Fruit fly (Drosophila melanogaster) whole organism, prepupa: ENCODE data around the gene ry.

Experiments used
- Blimp-1 ChIP-seq: fragments of 200-800 bp; sonication (Bioruptor generic); optimal IDR thresholded peaks from 3 replicates; lab custom pipeline; 2017; ENCODE audit warnings: missing biosample characterization, missing genetic modification characterization, mild to moderate bottlenecking, moderate library complexity, missing genetic modification reagents
- CG10631 ChIP-seq: fragments of 200-800 bp; sonication (Bioruptor generic); optimal IDR thresholded peaks from 2 replicates; lab custom pipeline; 2016; ENCODE audit warnings: missing biosample characterization, missing genetic modification characterization
- CG10669 ChIP-seq: fragments of 200-800 bp; sonication (Bioruptor generic); optimal IDR thresholded peaks from 3 replicates; lab custom pipeline; 2018; ENCODE audit warnings: missing biosample characterization, mild to moderate bottlenecking, missing genetic modification characterization, moderate library complexity
- CG11294 ChIP-seq: fragments of 200-800 bp; sonication (Bioruptor generic); IDR thresholded peaks from 2 replicates; pipeline ENCODE4 v1.3.6; 2022; ENCODE audit warnings: missing biosample characterization, missing genetic modification characterization
- CG11762 ChIP-seq: fragments of 200-800 bp; sonication (Bioruptor generic); optimal IDR thresholded peaks from 3 replicates; lab custom pipeline; 2016; ENCODE audit warnings: missing biosample characterization, missing genetic modification characterization; ENCODE audit not compliant: insufficient read depth
- CG11902 ChIP-seq: fragments of 200-800 bp; sonication (Bioruptor generic); optimal IDR thresholded peaks from 3 replicates; lab custom pipeline; 2016; ENCODE audit warnings: missing biosample characterization, missing genetic modification characterization
- CG15336 ChIP-seq: fragments of 200-800 bp; sonication (Bioruptor generic); IDR thresholded peaks from 2 replicates; pipeline ENCODE4 v1.3.6; 2022; ENCODE audit warnings: missing biosample characterization, missing genetic modification characterization
- CG1621 ChIP-seq: fragments of 200-800 bp; sonication (Bioruptor generic); optimal IDR thresholded peaks from 3 replicates; lab custom pipeline; 2018; ENCODE audit warnings: missing biosample characterization, mild to moderate bottlenecking, missing genetic modification characterization
- CG16779 ChIP-seq: fragments of 200-800 bp; sonication (Bioruptor generic); optimal IDR thresholded peaks from 3 replicates; lab custom pipeline; 2017; ENCODE audit warnings: missing biosample characterization, mild to moderate bottlenecking, missing genetic modification characterization
- CG31627 ChIP-seq: fragments of 200-800 bp; sonication (Bioruptor generic); optimal IDR thresholded peaks from 3 replicates; lab custom pipeline; 2016; ENCODE audit warnings: missing biosample characterization, missing genetic modification characterization
- CG32006 ChIP-seq: fragments of 200-800 bp; sonication (Bioruptor generic); optimal IDR thresholded peaks from 3 replicates; lab custom pipeline; 2017; ENCODE audit warnings: missing biosample characterization, mild to moderate bottlenecking, missing genetic modification characterization
- CG34406 ChIP-seq: fragments of 200-800 bp; sonication (Bioruptor generic); optimal IDR thresholded peaks from 3 replicates; lab custom pipeline; 2016; ENCODE audit warnings: missing biosample characterization, missing genetic modification characterization
- CG4318 ChIP-seq: fragments of 200-800 bp; sonication (Bioruptor generic); optimal IDR thresholded peaks from 3 replicates; lab custom pipeline; 2017; ENCODE audit warnings: missing biosample characterization, mild to moderate bottlenecking, missing genetic modification characterization
- CG6163 ChIP-seq: fragments of 200-800 bp; sonication (Bioruptor generic); IDR thresholded peaks from 3 replicates; pipeline ENCODE4 v1.3.6; 2022; ENCODE audit warnings: missing biosample characterization, missing genetic modification characterization
- CG6276 ChIP-seq: fragments of 200-800 bp; sonication (Bioruptor generic); optimal IDR thresholded peaks from 2 replicates; lab custom pipeline; 2017; ENCODE audit warnings: missing biosample characterization, mild to moderate bottlenecking, missing genetic modification characterization
- CG6792 ChIP-seq: fragments of 200-800 bp; sonication (Bioruptor generic); optimal IDR thresholded peaks from 3 replicates; lab custom pipeline; 2016; ENCODE audit warnings: missing biosample characterization, missing genetic modification characterization
- CG6808 ChIP-seq: fragments of 200-800 bp; sonication (Bioruptor generic); optimal IDR thresholded peaks from 3 replicates; lab custom pipeline; 2017; ENCODE audit warnings: missing biosample characterization, missing genetic modification characterization, mild to moderate bottlenecking, moderate library complexity, missing genetic modification reagents
- CG6854 ChIP-seq: fragments of 200-800 bp; sonication (Bioruptor generic); optimal IDR thresholded peaks from 2 replicates; lab custom pipeline; 2017; ENCODE audit warnings: missing biosample characterization, mild to moderate bottlenecking, missing genetic modification characterization
- CG7368 ChIP-seq: fragments of 200-800 bp; sonication (Bioruptor generic); optimal IDR thresholded peaks from 3 replicates; lab custom pipeline; 2016; ENCODE audit warnings: missing biosample characterization, missing genetic modification characterization
- CG8119 ChIP-seq: fragments of 200-800 bp; sonication (Bioruptor generic); IDR thresholded peaks from 3 replicates; pipeline ENCODE4 v1.3.6; 2022; ENCODE audit warnings: missing biosample characterization, missing genetic modification characterization
- CG8319 ChIP-seq: fragments of 200-800 bp; sonication (Bioruptor generic); optimal IDR thresholded peaks from 3 replicates; lab custom pipeline; 2016; ENCODE audit warnings: missing biosample characterization, missing genetic modification characterization
- CG9139 ChIP-seq: fragments of 200-800 bp; sonication (Bioruptor generic); optimal IDR thresholded peaks from 3 replicates; lab custom pipeline; 2017; ENCODE audit warnings: missing biosample characterization, mild to moderate bottlenecking, missing genetic modification characterization
- Eip75B ChIP-seq: fragments of 200-800 bp; sonication (Bioruptor generic); optimal IDR thresholded peaks from 3 replicates; lab custom pipeline; 2016; ENCODE audit warnings: missing biosample characterization, missing genetic modification characterization
- Eip78C ChIP-seq: fragments of 200-800 bp; sonication (Bioruptor generic); peaks from one replicate; lab custom pipeline; 2016; ENCODE audit warnings: missing biosample characterization, missing genetic modification characterization
- Eip93F ChIP-seq: fragments of 200-800 bp; sonication (Bioruptor generic); optimal IDR thresholded peaks from 2 replicates; lab custom pipeline; 2016; ENCODE audit warnings: missing biosample characterization, mild to moderate bottlenecking, missing genetic modification characterization
- Ets21C ChIP-seq: fragments of 200-800 bp; sonication (Bioruptor generic); optimal IDR thresholded peaks from 3 replicates; lab custom pipeline; 2016; ENCODE audit warnings: missing biosample characterization, missing genetic modification characterization
- Ets96B ChIP-seq: fragments of 200-800 bp; optimal IDR thresholded peaks from 2 replicates; lab custom pipeline; 2019; ENCODE audit warnings: missing biosample characterization, mild to moderate bottlenecking, missing genetic modification characterization, moderate library complexity
- Lpt ChIP-seq: fragments of 200-800 bp; sonication (Bioruptor generic); optimal IDR thresholded peaks from 3 replicates; lab custom pipeline; 2016; ENCODE audit warnings: missing biosample characterization, missing genetic modification characterization
- Met ChIP-seq: fragments of 200-800 bp; sonication (Bioruptor generic); optimal IDR thresholded peaks from 3 replicates; lab custom pipeline; 2016; ENCODE audit warnings: missing biosample characterization, missing genetic modification characterization
- OdsH ChIP-seq: fragments of 200-800 bp; sonication (Bioruptor generic); optimal IDR thresholded peaks from 3 replicates; lab custom pipeline; 2016; ENCODE audit warnings: missing biosample characterization, missing genetic modification characterization
- Sox102F ChIP-seq: fragments of 200-800 bp; sonication (Bioruptor generic); optimal IDR thresholded peaks from 2 replicates; lab custom pipeline; 2016; ENCODE audit warnings: missing biosample characterization, mild to moderate bottlenecking, missing genetic modification characterization
- Sox15 ChIP-seq: fragments of 200-800 bp; sonication (Bioruptor generic); optimal IDR thresholded peaks from 3 replicates; lab custom pipeline; 2016; ENCODE audit warnings: missing biosample characterization, missing genetic modification characterization
- achi ChIP-seq: fragments of 200-800 bp; sonication (Bioruptor generic); optimal IDR thresholded peaks from 3 replicates; lab custom pipeline; 2016; ENCODE audit warnings: missing biosample characterization, missing genetic modification characterization
- acj6 ChIP-seq: fragments of 200-800 bp; sonication (Bioruptor generic); optimal IDR thresholded peaks from 3 replicates; lab custom pipeline; 2016; ENCODE audit warnings: missing biosample characterization, missing genetic modification characterization
- cyc ChIP-seq: fragments of 200-800 bp; sonication (Bioruptor generic); optimal IDR thresholded peaks from 3 replicates; lab custom pipeline; 2016; ENCODE audit warnings: missing biosample characterization, missing genetic modification characterization
- dac ChIP-seq: fragments of 200-800 bp; sonication (Bioruptor generic); optimal IDR thresholded peaks from 2 replicates; lab custom pipeline; 2017; ENCODE audit warnings: missing biosample characterization, mild to moderate bottlenecking, missing genetic modification characterization
- dsx ChIP-seq: fragments of 200-800 bp; optimal IDR thresholded peaks from 3 replicates; lab custom pipeline; 2019; ENCODE audit warnings: missing biosample characterization, mild to moderate bottlenecking, missing genetic modification characterization, moderate library complexity; ENCODE audit not compliant: poor library complexity, severe bottlenecking
- eg ChIP-seq: fragments of 200-800 bp; sonication (Bioruptor generic); IDR thresholded peaks from 3 replicates; pipeline ENCODE4 v1.3.6; 2022; ENCODE audit warnings: missing biosample characterization, missing genetic modification characterization
- esn ChIP-seq: fragments of 200-800 bp; sonication (Bioruptor generic); optimal IDR thresholded peaks from 2 replicates; lab custom pipeline; 2016; ENCODE audit warnings: missing biosample characterization, mild to moderate bottlenecking, missing genetic modification characterization, moderate library complexity
- fd59A ChIP-seq: fragments of 200-800 bp; sonication (Bioruptor generic); optimal IDR thresholded peaks from 2 replicates; lab custom pipeline; 2017; ENCODE audit warnings: missing biosample characterization, mild to moderate bottlenecking, missing genetic modification characterization, missing genetic modification reagents
- fkh ChIP-seq: fragments of 200-800 bp; sonication (Bioruptor generic); optimal IDR thresholded peaks from 3 replicates; lab custom pipeline; 2017; ENCODE audit warnings: missing biosample characterization, mild to moderate bottlenecking, missing genetic modification characterization, moderate library complexity
- net ChIP-seq: fragments of 200-800 bp; sonication (Bioruptor generic); optimal IDR thresholded peaks from 3 replicates; lab custom pipeline; 2016; ENCODE audit warnings: missing biosample characterization, missing genetic modification characterization
- pdm3 ChIP-seq: fragments of 200-800 bp; sonication (Bioruptor generic); optimal IDR thresholded peaks from 3 replicates; lab custom pipeline; 2016; ENCODE audit warnings: missing biosample characterization, missing genetic modification characterization
- spab ChIP-seq: fragments of 200-800 bp; sonication (Bioruptor generic); optimal IDR thresholded peaks from 2 replicates; lab custom pipeline; 2017; ENCODE audit warnings: missing biosample characterization, mild to moderate bottlenecking, missing genetic modification characterization, missing genetic modification reagents
- ss ChIP-seq, 2 experiments: fragments of 200-800 bp; sonication (Bioruptor generic); optimal IDR thresholded peaks; 2 replicates in 1 of 2; 3 replicates in 1 of 2; lab custom pipeline; 2017 to 2018; ENCODE audit warnings: mild to moderate bottlenecking in 2 of 2, missing biosample characterization in 2 of 2, missing genetic modification characterization in 2 of 2, moderate library complexity in 1 of 2
- svp ChIP-seq: fragments of 200-800 bp; sonication (Bioruptor generic); peaks from one replicate; lab custom pipeline; 2016; ENCODE audit warnings: missing biosample characterization, missing genetic modification characterization
- topi ChIP-seq: fragments of 200-800 bp; sonication (Bioruptor generic); optimal IDR thresholded peaks from 3 replicates; lab custom pipeline; 2016; ENCODE audit warnings: missing biosample characterization, missing genetic modification characterization
- vri ChIP-seq: fragments of 200-800 bp; sonication (Bioruptor generic); optimal IDR thresholded peaks from 3 replicates; lab custom pipeline; 2016; ENCODE audit warnings: missing biosample characterization, mild to moderate bottlenecking, missing genetic modification characterization

Gene ry

DNA sequence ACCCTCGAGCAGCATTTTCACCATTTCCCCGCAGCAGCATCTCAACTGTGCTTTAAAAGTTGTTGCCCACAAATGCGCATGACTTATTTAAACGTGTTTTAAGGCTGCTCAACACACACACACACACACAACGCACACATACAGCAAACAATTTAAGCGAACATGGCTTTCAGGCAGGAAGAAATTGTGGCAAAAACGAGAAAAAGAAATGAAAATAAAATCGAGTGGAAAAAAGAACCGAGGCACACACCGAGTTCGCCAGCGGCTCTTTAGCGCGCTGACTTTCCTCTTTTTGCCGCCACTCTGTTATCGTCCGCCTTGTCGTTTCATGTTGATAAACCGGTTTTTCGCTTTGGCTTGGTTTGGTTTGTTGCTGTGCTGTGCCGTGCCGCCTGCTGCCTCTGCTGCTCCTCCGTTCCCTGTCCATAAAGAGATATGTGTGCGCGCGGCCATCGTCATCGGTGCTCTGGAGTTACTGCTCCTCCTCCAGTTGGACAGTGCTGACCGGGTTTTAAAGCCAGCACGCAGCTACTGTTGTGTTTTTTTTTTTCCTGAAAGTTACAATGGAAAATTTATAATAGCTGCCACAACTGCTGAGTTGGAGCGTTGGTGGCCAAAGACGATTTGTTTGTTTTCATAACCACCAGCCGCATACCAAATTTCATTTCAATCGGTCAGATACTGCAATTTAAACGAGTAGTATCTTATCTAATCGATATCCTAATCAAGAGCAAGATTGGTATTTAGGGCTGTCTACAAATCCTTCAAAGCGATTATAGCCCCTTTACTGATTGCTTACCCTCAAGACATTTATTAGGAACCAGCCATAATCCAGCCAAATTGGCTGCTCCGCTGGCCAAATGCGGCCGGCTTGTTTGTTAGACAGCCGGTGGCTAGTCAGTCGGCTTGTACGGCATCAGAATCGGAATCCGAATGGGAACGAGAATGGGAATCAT, 16.2 kb upstream of the ry start:
- no peak for TF ChIP-seq dac
- peak; percentile 18 for TF ChIP-seq Eip93F (GFP tag; lab: Kevin White, UChicago)
- TF ChIP-seq Sox102F (GFP tag; lab: Kevin White, UChicago) = no peak
- peak; percentile 17 for TF ChIP-seq Eip75B (GFP tag; lab: Kevin White, UChicago)
- peak; percentile 72 for TF ChIP-seq vri (GFP tag; lab: Kevin White, UChicago)
- TF ChIP-seq dsx (GFP tag; lab: Kevin White, UChicago) = peak; percentile 61
- no peak for TF ChIP-seq CG6792 (GFP tag; lab: Kevin White, UChicago)
- TF ChIP-seq net (GFP tag; lab: Kevin White, UChicago) = peak; percentile 19
- TF ChIP-seq esn = peak; percentile 11
- TF ChIP-seq OdsH (GFP tag; lab: Kevin White, UChicago) = peak; percentile 6
- TF ChIP-seq Met = no peak
- TF ChIP-seq fkh (GFP tag; lab: Kevin White, UChicago) = peak; percentile 21
- TF ChIP-seq CG6276 (GFP tag; lab: Kevin White, UChicago) = peak; percentile 57
- no peak for TF ChIP-seq Ets21C (GFP tag; lab: Kevin White, UChicago)
- no peak for TF ChIP-seq CG11902 (GFP tag; lab: Kevin White, UChicago)
- peak; percentile 42 for TF ChIP-seq CG6808 (GFP tag; lab: Kevin White, UChicago)
- no peak for TF ChIP-seq fd59A (GFP tag; lab: Kevin White, UChicago)
- no peak for TF ChIP-seq svp
- TF ChIP-seq acj6 = no peak
- peak; percentile 22 for TF ChIP-seq CG32006
- TF ChIP-seq CG8119 = peak; percentile 40; the same call in 2 of the 3 replicates
- no peak for TF ChIP-seq CG4318 (GFP tag; lab: Kevin White, UChicago)
- no peak for TF ChIP-seq CG7368 (GFP tag; lab: Kevin White, UChicago)
- no peak for TF ChIP-seq Sox15 (GFP tag; lab: Kevin White, UChicago)
- no peak for TF ChIP-seq CG8319 (GFP tag; lab: Kevin White, UChicago)
- TF ChIP-seq CG16779 (tag; lab: Kevin White, UChicago) = peak; percentile 46
- peak; percentile 23 for TF ChIP-seq CG9139 (GFP tag; lab: Kevin White, UChicago)
- peak; percentile 47 for TF ChIP-seq spab (GFP tag; lab: Kevin White, UChicago)
- peak; percentile 84 for TF ChIP-seq Eip78C
- TF ChIP-seq cyc = peak; percentile 4
- TF ChIP-seq pdm3 = no peak
- 0 out of 3 replicates have a peak, but pooled peaks have one; percentile 5 for TF ChIP-seq eg
- no peak for TF ChIP-seq CG11762 (GFP tag; lab: Kevin White, UChicago)
- TF ChIP-seq CG15336 (GFP tag; lab: Robert Waterston, UW) = peak; percentile 24; the same call in 1 of the 2 replicates
- no peak for TF ChIP-seq achi (GFP tag; lab: Kevin White, UChicago)
- TF ChIP-seq CG10669 (GFP tag; lab: Kevin White, UChicago) = no peak
- no peak for TF ChIP-seq CG6854 (GFP tag; lab: Kevin White, UChicago)
- peak; percentile 51 to 70 for TF ChIP-seq ss (GFP tag; optimal IDR thresholded peaks at IDR 0.05; lab: Kevin White, UChicago)
- TF ChIP-seq Blimp-1 (GFP tag; lab: Kevin White, UChicago) = peak; percentile 32
- peak; percentile 14 for TF ChIP-seq Ets96B (tag; lab: Kevin White, UChicago)
- TF ChIP-seq Lpt (GFP tag; lab: Kevin White, UChicago) = peak; percentile 60
- TF ChIP-seq CG31627 = no peak
- peak; percentile 4 for TF ChIP-seq CG1621 (tag; lab: Kevin White, UChicago)
- TF ChIP-seq CG10631 = peak; percentile 74
- TF ChIP-seq topi (GFP tag; lab: Kevin White, UChicago) = peak; percentile 22
- no peak for TF ChIP-seq CG34406 (GFP tag; lab: Kevin White, UChicago)
- peak; percentile 50; the same call in 1 of the 3 replicates for TF ChIP-seq CG6163 (GFP tag; lab: Robert Waterston, UW)
- no peak for TF ChIP-seq CG11294 (GFP tag; lab: Robert Waterston, UW)
